Fruit fly (Drosophila melanogaster): Measurements from ENCODE around the gene Axn.

Axn gene

DNA sequence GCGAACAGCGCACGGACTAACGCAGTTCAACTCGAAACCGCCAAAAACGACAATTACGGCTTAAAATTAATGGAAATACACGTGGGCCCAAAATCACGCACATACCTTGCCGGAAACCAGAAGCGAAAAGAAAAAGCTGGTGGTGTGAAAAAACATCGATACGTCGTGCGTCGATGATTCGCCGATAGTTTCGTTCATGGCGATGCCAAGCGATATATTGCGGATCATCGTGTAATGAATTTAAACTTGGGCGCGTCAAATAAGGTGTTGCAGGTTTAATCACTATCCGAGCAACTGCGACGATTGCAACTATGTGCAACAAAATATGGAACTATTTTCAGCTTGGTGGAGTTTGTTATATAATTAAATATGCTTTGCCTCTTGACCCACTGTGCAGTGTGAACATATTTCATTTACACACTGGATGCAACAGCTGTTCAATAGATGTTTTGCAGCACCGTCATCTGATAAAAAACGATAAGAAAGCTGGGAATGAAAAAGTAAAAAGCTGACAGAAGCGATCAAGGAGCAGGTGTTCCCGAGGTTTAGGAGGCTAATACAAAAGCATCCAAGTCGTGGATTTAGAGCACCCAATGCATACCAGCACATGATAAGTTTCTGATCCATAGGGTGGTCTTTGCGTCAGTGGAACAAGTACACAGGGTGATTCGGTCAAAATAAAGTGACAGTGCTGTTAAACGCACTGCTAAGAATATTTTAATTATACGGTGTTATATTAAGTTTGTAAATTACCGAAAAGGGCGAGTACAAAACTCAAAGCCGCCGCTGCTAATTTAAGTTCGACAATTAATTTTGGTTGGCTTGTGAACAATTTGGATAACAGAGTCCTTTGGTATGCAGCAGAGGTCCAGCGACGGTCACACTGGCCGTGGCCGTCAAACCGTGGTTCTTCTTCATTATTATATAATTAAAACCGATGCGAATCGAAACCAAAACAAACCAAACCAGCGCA is 23.7 kb downstream of the Axn start, which contains the start of the genes RpL32 and CG7943 (continued):
- TF ChIP-seq CG8924 (tag; optimal IDR thresholded peaks at IDR 0.05), result peak; percentile 91
- peak; percentile 82 for TF ChIP-seq cwo (GFP tag; optimal IDR thresholded peaks at IDR 0.05)
- peak; percentile 80 for TF ChIP-seq CG4707 (GFP tag; optimal IDR thresholded peaks at IDR 0.05)
- TF ChIP-seq Bteb2 (GFP tag; optimal IDR thresholded peaks at IDR 0.05), result peak; percentile 92
- peak; percentile 77 for TF ChIP-seq CG18011 (GFP tag; optimal IDR thresholded peaks at IDR 0.05)
- TF ChIP-seq Atf6 (GFP tag; IDR thresholded peaks at IDR 0.05), result peak; percentile 96
- peak; percentile 87 for TF ChIP-seq run (tag; optimal IDR thresholded peaks at IDR 0.05)
- TF ChIP-seq unpg (GFP tag; optimal IDR thresholded peaks at IDR 0.05), result peak; percentile 91
- peak; percentile 95 for TF ChIP-seq mirr (GFP tag; optimal IDR thresholded peaks at IDR 0.05)
- peak; percentile 89 for TF ChIP-seq tap (tag; optimal IDR thresholded peaks at IDR 0.05)
- peak; percentile 97 for TF ChIP-seq Optix (GFP tag; IDR thresholded peaks at IDR 0.05)
- peak; percentile 99 for TF ChIP-seq Ets97D (GFP tag; optimal IDR thresholded peaks at IDR 0.05)
- peak; percentile 100 for TF ChIP-seq vnd (GFP tag; IDR thresholded peaks at IDR 0.05; ENCODE audit: partially characterized antibody)
- peak; percentile 81 for TF ChIP-seq dati (GFP tag; IDR thresholded peaks at IDR 0.05)
- peak; percentile 93 for TF ChIP-seq trem (tag; optimal IDR thresholded peaks at IDR 0.05)
- peak; percentile 91 for TF ChIP-seq CG10959 (GFP tag; IDR thresholded peaks at IDR 0.05)
- no peak for TF ChIP-seq Hr39 (optimal IDR thresholded peaks at IDR 0.05)
- peak; percentile 92 for TF ChIP-seq pzg (GFP tag; optimal IDR thresholded peaks at IDR 0.05)
- TF ChIP-seq HmgD (GFP tag; optimal IDR thresholded peaks at IDR 0.05), result peak; percentile 90
- peak; percentile 94 for TF ChIP-seq p53 (GFP tag; optimal IDR thresholded peaks at IDR 0.05)
- peak; percentile 95 for TF ChIP-seq NK7.1 (GFP tag; optimal IDR thresholded peaks at IDR 0.05)
- peak; percentile 96 for TF ChIP-seq row (GFP tag; IDR thresholded peaks at IDR 0.05)
- TF ChIP-seq CG9817 (tag; optimal IDR thresholded peaks at IDR 0.05), result peak; percentile 93
- peak in 1 of 2 experiments; percentile 74 for TF ChIP-seq insv (GFP tag; optimal IDR thresholded peaks at IDR 0.05)
- TF ChIP-seq sob (GFP tag; IDR thresholded peaks at IDR 0.05), result peak; percentile 97
- TF ChIP-seq kah (GFP tag; optimal IDR thresholded peaks at IDR 0.05), result peak; percentile 72
- peak; percentile 95 for TF ChIP-seq CG2116 (GFP tag; optimal IDR thresholded peaks at IDR 0.05)
- peak; percentile 91 for TF ChIP-seq ERR (GFP tag; optimal IDR thresholded peaks at IDR 0.05)
- peak; percentile 97 for TF ChIP-seq Dad (GFP tag; optimal IDR thresholded peaks at IDR 0.05)
- peak; percentile 73 for TF ChIP-seq CG16815 (GFP tag; optimal IDR thresholded peaks at IDR 0.05)
- peak; percentile 91 for TF ChIP-seq CG13894 (tag; optimal IDR thresholded peaks at IDR 0.05)
- TF ChIP-seq CG4360 (GFP tag; IDR thresholded peaks at IDR 0.05), result peak; percentile 67
- peak; percentile 96 for TF ChIP-seq CG11247 (GFP tag; IDR thresholded peaks at IDR 0.05)
- peak; percentile 83 for TF ChIP-seq CG13424 (tag; optimal IDR thresholded peaks at IDR 0.05)
- TF ChIP-seq zfh1 (GFP tag; IDR thresholded peaks at IDR 0.05), result peak; percentile 96
- TF ChIP-seq CG11093 (GFP tag; IDR thresholded peaks at IDR 0.05), result peak; percentile 87
- TF ChIP-seq Hr78 (GFP tag; optimal IDR thresholded peaks at IDR 0.05), result no peak
- peak; percentile 95 for TF ChIP-seq stc (GFP tag; IDR thresholded peaks at IDR 0.05)
- peak; percentile 88 for TF ChIP-seq klu (GFP tag; IDR thresholded peaks at IDR 0.05)
- TF ChIP-seq CG7786 (GFP tag; optimal IDR thresholded peaks at IDR 0.05), result peak; percentile 90
- peak; percentile 96 for TF ChIP-seq YL-1 (GFP tag; optimal IDR thresholded peaks at IDR 0.05)
- peak; percentile 79 for TF ChIP-seq gce (GFP tag; IDR thresholded peaks at IDR 0.05)
- TF ChIP-seq HLH3B (GFP tag; IDR thresholded peaks at IDR 0.05), result peak; percentile 93
- peak; percentile 72 for TF ChIP-seq CG5180 (GFP tag; optimal IDR thresholded peaks at IDR 0.05)
- TF ChIP-seq br (optimal IDR thresholded peaks at IDR 0.05), result no peak
- peak; percentile 80 for TF ChIP-seq CG3838 (GFP tag; optimal IDR thresholded peaks at IDR 0.05)
- TF ChIP-seq CG9876 (GFP tag; optimal IDR thresholded peaks at IDR 0.05), result peak; percentile 97
- TF ChIP-seq Hr3 (GFP tag; optimal IDR thresholded peaks at IDR 0.05), result peak; percentile 89
- peak; percentile 91 for TF ChIP-seq E2f2 (GFP tag; IDR thresholded peaks at IDR 0.05)

Measured in whole organism, embryonic.